Fruit fly (Drosophila melanogaster): ENCODE results near the gene Cyp310a1.

The Cyp310a1 gene

DNA sequence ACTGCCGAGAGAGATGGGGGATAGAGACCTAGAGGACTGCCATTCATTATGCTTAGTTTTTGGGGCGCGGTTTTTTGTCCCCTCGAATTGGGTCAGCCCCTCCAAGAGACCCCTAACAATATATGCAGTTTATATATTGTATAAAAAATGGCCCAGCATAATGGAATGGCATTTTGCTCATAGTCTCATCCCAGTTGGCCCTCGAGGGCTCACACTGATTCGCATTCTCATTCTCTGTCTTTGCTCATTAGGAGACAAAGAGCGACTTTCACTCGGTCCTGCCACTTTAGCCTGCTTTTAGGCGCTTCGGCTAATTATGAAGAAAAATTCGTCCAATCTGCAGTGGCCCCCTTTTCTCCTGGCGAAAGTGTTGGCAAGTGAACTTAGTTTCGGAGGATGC is 29.4 kb downstream of the Cyp310a1 start:
- no peak for TF ChIP-seq Mnt (GFP tag; optimal IDR thresholded peaks at IDR 0.05)
- no peak for TF ChIP-seq ovo (GFP tag; optimal IDR thresholded peaks at IDR 0.05)
- TF ChIP-seq Clk (GFP tag; optimal IDR thresholded peaks at IDR 0.05), result no peak
- no peak for TF ChIP-seq CG11617 (GFP tag; optimal IDR thresholded peaks at IDR 0.05)
- TF ChIP-seq CG5204 (GFP tag; optimal IDR thresholded peaks at IDR 0.05), result no peak
- TF ChIP-seq Crg-1 (GFP tag; optimal IDR thresholded peaks at IDR 0.05), result no peak
- TF ChIP-seq pad (GFP tag; optimal IDR thresholded peaks at IDR 0.05), result no peak
- TF ChIP-seq CG7101 (tag; optimal IDR thresholded peaks at IDR 0.05), result no peak
- TF ChIP-seq CG14711 (tag; optimal IDR thresholded peaks at IDR 0.05), result no peak
- TF ChIP-seq cnc (optimal IDR thresholded peaks at IDR 0.05), result no peak
- no peak for TF ChIP-seq CG7045 (GFP tag; optimal IDR thresholded peaks at IDR 0.05)
- no peak for TF ChIP-seq CG1620 (GFP tag; optimal IDR thresholded peaks at IDR 0.05)
- TF ChIP-seq CG33017 (tag; optimal IDR thresholded peaks at IDR 0.05), result no peak
- no peak for TF ChIP-seq Hr96 (GFP tag; optimal IDR thresholded peaks at IDR 0.05)
- TF ChIP-seq cic (GFP tag; optimal IDR thresholded peaks at IDR 0.05), result no peak

DNA sequence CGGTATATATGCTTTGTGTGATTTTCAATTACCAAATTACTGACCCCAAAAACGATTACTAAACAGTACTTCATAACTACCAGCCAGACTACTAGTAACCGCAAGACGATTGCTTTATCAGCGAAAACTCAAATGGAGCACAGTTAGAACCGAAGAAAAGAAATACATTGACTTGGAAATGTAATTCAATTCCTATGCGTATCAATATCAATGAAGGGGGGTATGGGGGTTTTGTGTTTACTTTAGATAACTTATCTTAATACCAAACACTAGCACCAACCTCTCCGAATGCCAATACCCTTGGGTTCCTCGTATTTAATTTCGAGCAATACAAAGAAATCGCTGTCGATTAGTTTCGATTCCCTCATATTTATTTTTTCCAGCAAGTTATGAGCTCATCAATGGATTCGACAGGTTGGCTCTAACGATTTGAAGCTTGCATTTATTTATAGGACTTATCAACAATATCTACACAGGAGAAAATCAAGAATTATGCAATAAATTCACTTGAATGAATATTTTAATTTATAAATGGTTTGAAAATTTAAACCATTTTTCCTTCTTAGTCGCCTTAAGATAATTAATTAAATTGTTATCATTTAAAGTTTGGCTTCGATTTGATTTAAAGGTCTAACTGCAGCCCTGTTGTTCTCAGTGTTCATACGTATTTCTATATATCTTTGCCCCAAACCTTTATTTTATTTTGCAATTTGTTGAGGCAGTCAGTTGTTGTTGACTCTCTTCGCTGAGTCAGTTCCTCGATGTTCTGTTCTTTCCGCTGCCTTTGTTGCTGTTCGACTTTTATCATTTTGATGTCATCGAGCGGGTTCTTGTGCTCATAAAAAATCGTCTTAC is 31.2 kb downstream of the Cyp310a1 start:
- peak; percentile 94 for TF ChIP-seq cic (GFP tag; optimal IDR thresholded peaks at IDR 0.05)
- TF ChIP-seq toe (GFP tag; optimal IDR thresholded peaks at IDR 0.05), result peak; percentile 71
- TF ChIP-seq CG7101 (tag; optimal IDR thresholded peaks at IDR 0.05), result peak; percentile 90
- TF ChIP-seq bab1 (GFP tag; optimal IDR thresholded peaks at IDR 0.05), result peak; percentile 90
- TF ChIP-seq CG7045 (GFP tag; optimal IDR thresholded peaks at IDR 0.05), result peak; percentile 77
- TF ChIP-seq pad (GFP tag; optimal IDR thresholded peaks at IDR 0.05), result peak; percentile 70
- TF ChIP-seq kay (GFP tag; ENCODE audit: borderline replicate concordance), result no peak
- peak; percentile 67 for TF ChIP-seq CG5204 (GFP tag; optimal IDR thresholded peaks at IDR 0.05)
- TF ChIP-seq Hr96 (GFP tag; optimal IDR thresholded peaks at IDR 0.05), result peak; percentile 81
- peak; percentile 93 for TF ChIP-seq CG11617 (GFP tag; optimal IDR thresholded peaks at IDR 0.05)
- no peak for TF ChIP-seq cnc (optimal IDR thresholded peaks at IDR 0.05)
- TF ChIP-seq CG12768 (GFP tag; optimal IDR thresholded peaks at IDR 0.05), result peak; percentile 74
- peak; percentile 53 for TF ChIP-seq Mnt (GFP tag; optimal IDR thresholded peaks at IDR 0.05)
- peak; percentile 35 for TF ChIP-seq ovo (GFP tag; optimal IDR thresholded peaks at IDR 0.05)
- TF ChIP-seq Crg-1 (GFP tag; optimal IDR thresholded peaks at IDR 0.05), result peak; percentile 70
- peak; percentile 88 for TF ChIP-seq CG14711 (tag; optimal IDR thresholded peaks at IDR 0.05)
- peak; percentile 42 for TF ChIP-seq CG1620 (GFP tag; optimal IDR thresholded peaks at IDR 0.05)
- peak; percentile 80 for TF ChIP-seq tj (GFP tag; optimal IDR thresholded peaks at IDR 0.05)
- peak; percentile 86 for TF ChIP-seq CG33017 (tag; optimal IDR thresholded peaks at IDR 0.05)
- peak; percentile 64 for TF ChIP-seq Clk (GFP tag; optimal IDR thresholded peaks at IDR 0.05)

DNA sequence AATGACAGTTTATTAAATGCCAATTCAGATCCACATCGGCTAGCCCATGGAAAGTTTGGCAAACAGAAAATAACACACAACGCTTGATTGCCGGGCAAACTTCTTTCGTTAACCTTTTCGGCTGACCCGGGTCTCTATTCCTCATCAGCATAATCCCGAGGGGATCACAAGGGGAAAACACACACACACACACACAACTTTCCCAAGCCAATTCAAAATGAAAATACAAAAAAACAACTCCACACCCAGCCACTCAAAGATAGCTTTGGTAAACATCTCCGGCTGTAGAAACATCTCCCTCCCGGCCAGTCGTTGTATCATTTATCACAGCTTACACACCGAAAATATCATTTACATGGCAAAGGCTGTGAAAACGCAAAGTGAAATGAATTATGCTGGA is 32.7 kb downstream of the Cyp310a1 start:
- TF ChIP-seq CG1620 (GFP tag; optimal IDR thresholded peaks at IDR 0.05) (no peak), CG11617 (GFP tag; optimal IDR thresholded peaks at IDR 0.05) (no peak), Mnt (GFP tag; optimal IDR thresholded peaks at IDR 0.05) (no peak), tj (GFP tag; optimal IDR thresholded peaks at IDR 0.05) (peak; percentile 5), pad (GFP tag; optimal IDR thresholded peaks at IDR 0.05) (no peak), CG5204 (GFP tag; optimal IDR thresholded peaks at IDR 0.05) (no peak), kay (GFP tag; ENCODE audit: borderline replicate concordance) (no peak)

DNA sequence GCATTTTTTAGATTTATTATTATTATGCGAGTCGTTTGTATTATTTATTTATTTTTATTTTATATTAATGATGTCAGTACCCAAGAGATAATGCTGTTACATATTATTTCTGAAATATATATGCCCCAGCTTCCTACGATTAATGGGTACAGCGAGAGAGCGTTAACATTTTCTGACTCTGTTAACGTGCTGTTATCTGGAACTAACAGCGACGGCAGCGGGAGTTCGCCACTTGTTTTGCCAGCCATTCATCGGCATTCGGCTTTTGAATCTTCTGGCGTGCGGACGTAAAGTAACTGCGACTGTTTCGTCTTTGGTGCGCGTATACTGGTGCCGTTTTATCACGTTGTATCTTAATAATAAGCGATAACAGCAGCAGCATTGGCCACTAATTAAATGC is 35.8 kb downstream of the Cyp310a1 start, which contains the start of gene MESR3:
MESR3 (plus strand) TSS at position 254 of the 400 bp plus-strand sequence.
- peak; percentile 71 for TF ChIP-seq bab1 (GFP tag; optimal IDR thresholded peaks at IDR 0.05)
- TF ChIP-seq CG14711 (tag; optimal IDR thresholded peaks at IDR 0.05), result peak; percentile 67
- TF ChIP-seq Hr96 (GFP tag; optimal IDR thresholded peaks at IDR 0.05), result no peak
- TF ChIP-seq ovo (GFP tag; optimal IDR thresholded peaks at IDR 0.05), result no peak
- no peak for TF ChIP-seq Crg-1 (GFP tag; optimal IDR thresholded peaks at IDR 0.05)
- peak; percentile 29 for TF ChIP-seq tj (GFP tag; optimal IDR thresholded peaks at IDR 0.05)
- TF ChIP-seq Clk (GFP tag; optimal IDR thresholded peaks at IDR 0.05), result no peak
- TF ChIP-seq Mnt (GFP tag; optimal IDR thresholded peaks at IDR 0.05), result peak; percentile 25
- peak; percentile 62 for TF ChIP-seq CG12768 (GFP tag; optimal IDR thresholded peaks at IDR 0.05)
- TF ChIP-seq kay (GFP tag; ENCODE audit: borderline replicate concordance), result no peak
- peak; percentile 35 for TF ChIP-seq pad (GFP tag; optimal IDR thresholded peaks at IDR 0.05)
- TF ChIP-seq CG7045 (GFP tag; optimal IDR thresholded peaks at IDR 0.05), result peak; percentile 56
- TF ChIP-seq CG11617 (GFP tag; optimal IDR thresholded peaks at IDR 0.05), result peak; percentile 53
- no peak for TF ChIP-seq toe (GFP tag; optimal IDR thresholded peaks at IDR 0.05)
- TF ChIP-seq CG33017 (tag; optimal IDR thresholded peaks at IDR 0.05), result peak; percentile 56
- TF ChIP-seq CG5204 (GFP tag; optimal IDR thresholded peaks at IDR 0.05), result no peak
- TF ChIP-seq cnc (optimal IDR thresholded peaks at IDR 0.05), result no peak
- TF ChIP-seq CG7101 (tag; optimal IDR thresholded peaks at IDR 0.05), result peak; percentile 56
- TF ChIP-seq cic (GFP tag; optimal IDR thresholded peaks at IDR 0.05), result peak; percentile 38
- TF ChIP-seq CG1620 (GFP tag; optimal IDR thresholded peaks at IDR 0.05), result no peak

DNA sequence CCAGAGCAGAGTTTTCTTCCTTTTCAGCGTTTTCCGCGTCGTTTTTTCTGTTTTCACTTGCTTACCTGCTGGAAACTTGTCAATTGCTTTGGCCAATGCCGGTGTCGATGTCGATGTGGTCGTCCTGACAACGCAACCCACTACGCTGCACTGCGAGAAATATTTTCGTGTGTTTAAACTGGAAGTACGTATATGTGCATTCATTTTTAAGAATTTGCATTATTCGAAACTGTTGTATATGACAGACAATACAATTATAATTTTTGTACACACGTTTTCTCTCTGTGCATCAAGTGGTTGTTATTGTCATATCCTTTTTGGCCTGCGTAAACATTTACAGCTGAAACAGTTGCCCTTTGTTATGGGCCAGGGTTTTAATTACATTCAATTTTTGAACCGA is 36.8 kb downstream of the Cyp310a1 start, which contains the start of gene IFT46:
IFT46 (minus strand) TSS at position 88 of the 400 bp plus-strand sequence.
- TF ChIP-seq ovo (GFP tag; optimal IDR thresholded peaks at IDR 0.05) (no peak), cic (GFP tag; optimal IDR thresholded peaks at IDR 0.05) (no peak), CG7045 (GFP tag; optimal IDR thresholded peaks at IDR 0.05) (no peak), CG12768 (GFP tag; optimal IDR thresholded peaks at IDR 0.05) (no peak), Crg-1 (GFP tag; optimal IDR thresholded peaks at IDR 0.05) (no peak), toe (GFP tag; optimal IDR thresholded peaks at IDR 0.05) (no peak), kay (GFP tag; ENCODE audit: borderline replicate concordance) (no peak), CG33017 (tag; optimal IDR thresholded peaks at IDR 0.05) (no peak), CG7101 (tag; optimal IDR thresholded peaks at IDR 0.05) (no peak)

Data from whole organism, adult.